Worm (Caenorhabditis elegans): ENCODE results near the gene gpa-8.

Gene gpa-8

ce11 chrV:12590601-12591000 lies 49.7 kb downstream of the gpa-8 start, which contains the start of gene ttr-43:
TSS of gene ttr-43 (minus strand) at chrV:12590701.
- TF ChIP-seq hlh-15 (tag; optimal IDR thresholded peaks at IDR 0.05) (no peak), hlh-30 (tag; optimal IDR thresholded peaks at IDR 0.05; ENCODE audit: insufficient read depth) (no peak), pros-1 (tag; optimal IDR thresholded peaks at IDR 0.05) (no peak), odd-2 (tag; optimal IDR thresholded peaks at IDR 0.05) (no peak), ttx-3 (tag; optimal IDR thresholded peaks at IDR 0.05) (no peak), hlh-8 (tag; optimal IDR thresholded peaks at IDR 0.05) (no peak), lim-6 (tag; optimal IDR thresholded peaks at IDR 0.05) (no peak), ceh-45 (GFP tag; IDR thresholded peaks at IDR 0.05) (no peak)

Data from whole organism, late embryonic.